Worm (Caenorhabditis elegans): ENCODE results near the gene far-7.

far-7 gene

DNA sequence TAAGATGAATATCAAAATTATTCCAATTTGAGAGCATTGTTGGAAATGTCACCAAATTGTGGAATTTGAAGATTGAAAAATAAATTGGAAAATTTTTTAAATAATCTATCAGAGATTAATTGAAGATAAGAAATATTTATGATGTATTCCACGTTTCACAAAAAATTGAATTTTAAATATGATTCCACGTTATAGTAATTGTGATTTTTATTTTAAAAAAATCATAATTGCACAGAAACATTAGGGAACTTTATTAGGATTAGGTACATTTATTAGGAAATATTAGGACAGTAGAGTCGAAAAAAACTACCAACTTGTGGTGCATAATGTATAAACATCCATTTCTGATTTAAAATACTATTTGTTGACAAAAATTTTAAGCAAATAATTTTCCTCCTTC is 25.0 kb upstream of the far-7 start, which contains the start of gene B0432.11:
B0432.11 (minus strand) TSS at position 101 of the 400 bp plus-strand sequence.
- no peak for TF ChIP-seq ZK546.5 (tag; optimal IDR thresholded peaks at IDR 0.05)
- no peak for TF ChIP-seq nhr-25 (tag; optimal IDR thresholded peaks at IDR 0.05)
- TF ChIP-seq nhr-12 (tag; optimal IDR thresholded peaks at IDR 0.05) = no peak
- no peak for TF ChIP-seq egl-27 (tag; optimal IDR thresholded peaks at IDR 0.05)
- TF ChIP-seq ceh-82 (tag; optimal IDR thresholded peaks at IDR 0.05) = no peak
- no peak for TF ChIP-seq ztf-11 (tag; optimal IDR thresholded peaks at IDR 0.05)
- no peak for TF ChIP-seq unc-62 (GFP tag; optimal IDR thresholded peaks at IDR 0.05)
- no peak for TF ChIP-seq nfya-1 (tag; optimal IDR thresholded peaks at IDR 0.05; ENCODE audit: insufficient read depth)
- no peak for TF ChIP-seq eor-1 (tag; optimal IDR thresholded peaks at IDR 0.05)
- no peak for TF ChIP-seq nhr-237 (tag; optimal IDR thresholded peaks at IDR 0.05)
- TF ChIP-seq nhr-67 (tag; optimal IDR thresholded peaks at IDR 0.05) = no peak
- no peak for TF ChIP-seq ztf-4 (tag; optimal IDR thresholded peaks at IDR 0.05)
- no peak for TF ChIP-seq nhr-76 (tag; optimal IDR thresholded peaks at IDR 0.05)
- TF ChIP-seq nhr-23 (tag; optimal IDR thresholded peaks at IDR 0.05) = no peak
- no peak for TF ChIP-seq snpc-4 (tag; optimal IDR thresholded peaks at IDR 0.05)
- no peak for TF ChIP-seq nhr-43 (tag; optimal IDR thresholded peaks at IDR 0.05; ENCODE audit: poor library complexity, severe bottlenecking)
- no peak for TF ChIP-seq daf-12 (tag; optimal IDR thresholded peaks at IDR 0.05)
- no peak for TF ChIP-seq jun-1 (tag; optimal IDR thresholded peaks at IDR 0.05)
- TF ChIP-seq ama-1 (optimal IDR thresholded peaks at IDR 0.05) = no peak

DNA sequence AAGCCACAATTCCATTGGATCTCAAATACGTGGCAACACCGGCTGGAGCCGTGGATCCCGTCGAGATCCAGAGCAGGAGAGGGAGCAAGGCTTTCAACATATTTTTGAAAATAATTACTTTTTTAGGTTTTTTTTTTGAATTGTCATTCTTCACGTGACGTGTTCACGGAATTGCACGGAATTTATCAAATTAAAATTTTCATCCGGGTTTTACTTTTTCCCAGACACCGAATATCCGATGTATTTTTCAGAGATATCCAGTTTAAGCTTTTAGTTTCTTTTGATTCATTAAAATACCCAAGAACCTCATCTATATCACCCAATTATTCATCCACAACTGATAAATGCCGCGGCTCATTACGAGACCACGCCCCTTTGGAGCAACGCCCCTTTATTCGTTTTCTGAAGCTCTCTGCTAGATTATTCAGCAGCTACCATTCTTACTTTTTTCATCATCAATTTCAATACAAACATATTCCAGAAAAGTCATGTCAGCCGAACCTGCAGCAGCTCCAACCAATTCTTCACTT is 22.6 kb upstream of the far-7 start, which contains the start of the genes clec-117 and B0432.1:
clec-117 (minus strand) TSS at position 101 of the 530 bp plus-strand sequence.
B0432.1 (plus strand) TSS at position 480 of the 530 bp plus-strand sequence.
- TF ChIP-seq nfya-1 (tag; optimal IDR thresholded peaks at IDR 0.05; ENCODE audit: insufficient read depth) (no peak), fkh-2 (tag; optimal IDR thresholded peaks at IDR 0.05) (no peak), ceh-9 (tag; optimal IDR thresholded peaks at IDR 0.05) (no peak), eor-1 (tag; optimal IDR thresholded peaks at IDR 0.05) (no peak), sea-2 (GFP tag; optimal IDR thresholded peaks at IDR 0.05) (no peak), mdl-1 (tag; optimal IDR thresholded peaks at IDR 0.05) (no peak), nhr-23 (tag; optimal IDR thresholded peaks at IDR 0.05) (no peak), nhr-28 (tag; optimal IDR thresholded peaks at IDR 0.05) (no peak), ztf-4 (tag; optimal IDR thresholded peaks at IDR 0.05) (no peak), hmg-11 (tag; optimal IDR thresholded peaks at IDR 0.05) (no peak)

DNA sequence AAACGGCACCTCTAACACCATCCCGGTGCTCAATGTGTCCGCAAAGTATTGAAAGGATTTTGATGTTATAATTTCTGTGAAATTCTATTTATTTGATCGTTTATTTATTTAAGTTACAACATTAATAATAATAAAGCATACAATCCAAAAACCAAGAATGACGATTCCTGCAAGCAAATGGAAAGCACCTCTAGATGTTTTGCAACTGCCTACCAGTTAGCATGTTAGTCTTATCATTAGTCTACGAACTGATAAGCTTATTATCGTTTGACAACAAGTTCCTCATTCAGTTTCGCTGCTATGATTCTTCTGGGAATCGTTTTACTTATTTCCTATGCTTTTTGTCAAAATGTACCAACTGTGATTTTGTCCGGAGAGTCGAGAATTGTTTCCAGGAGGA is 19.9 kb upstream of the far-7 start, which contains the start of gene K01A2.6:
K01A2.6 (plus strand) TSS at position 301 of the 400 bp plus-strand sequence.
- TF ChIP-seq fkh-2 (tag; optimal IDR thresholded peaks at IDR 0.05) (no peak), nhr-25 (tag; optimal IDR thresholded peaks at IDR 0.05) (no peak), ceh-9 (tag; optimal IDR thresholded peaks at IDR 0.05) (no peak), ceh-82 (tag; optimal IDR thresholded peaks at IDR 0.05) (no peak), hmg-11 (tag; optimal IDR thresholded peaks at IDR 0.05) (no peak), nhr-76 (tag; optimal IDR thresholded peaks at IDR 0.05) (no peak), nhr-28 (tag; optimal IDR thresholded peaks at IDR 0.05) (no peak), zag-1 (tag; optimal IDR thresholded peaks at IDR 0.05) (no peak), unc-39 (tag; optimal IDR thresholded peaks at IDR 0.05) (no peak), jun-1 (tag; optimal IDR thresholded peaks at IDR 0.05) (no peak), ceh-28 (tag; optimal IDR thresholded peaks at IDR 0.05) (no peak), egl-5 (tag; optimal IDR thresholded peaks at IDR 0.05) (no peak), nhr-77 (tag; optimal IDR thresholded peaks at IDR 0.05) (no peak), unc-62 (GFP tag; optimal IDR thresholded peaks at IDR 0.05) (no peak), lin-15B (tag; optimal IDR thresholded peaks at IDR 0.05) (no peak)

DNA sequence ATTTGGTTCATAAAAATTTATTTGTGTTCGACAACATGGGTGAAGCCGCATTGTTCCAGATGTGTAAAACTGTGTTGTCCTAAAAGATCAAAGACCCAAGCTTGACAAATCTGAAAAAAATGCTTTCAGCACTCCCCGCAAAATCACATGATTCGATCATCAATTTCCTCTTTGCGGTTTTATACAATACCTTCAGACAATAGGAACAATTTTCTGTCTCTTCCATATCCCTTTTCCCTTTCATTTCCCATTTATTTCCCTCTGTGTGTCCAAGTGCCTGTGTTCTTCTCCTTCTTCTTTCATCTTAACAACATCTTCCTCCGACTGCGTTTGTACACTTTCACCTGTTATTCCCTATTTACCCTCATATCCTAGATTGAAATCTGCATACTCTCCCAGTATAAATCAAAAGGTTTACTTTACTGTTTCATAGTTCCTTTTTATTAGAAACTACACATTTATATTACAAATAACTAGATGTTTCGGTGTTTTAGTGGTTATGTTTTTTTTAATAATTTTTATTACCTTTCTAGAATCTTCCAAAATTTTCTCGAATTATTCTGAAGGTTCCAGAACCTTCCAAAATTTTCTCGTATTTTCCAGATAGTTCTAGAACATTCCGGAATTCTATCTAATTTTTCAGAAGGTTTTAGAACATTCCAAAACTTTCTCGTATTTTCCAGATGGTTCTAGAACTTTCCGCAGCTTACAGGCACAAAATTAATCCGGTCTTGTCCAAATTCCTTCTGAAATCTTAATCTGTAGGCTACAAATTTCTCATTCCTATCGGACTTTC is 18.4 kb upstream of the far-7 start, which contains the start of gene K01A2.5:
K01A2.5 (plus strand) TSS at position 297 of the 796 bp plus-strand sequence.
- no peak for TF ChIP-seq snpc-4 (tag; optimal IDR thresholded peaks at IDR 0.05)
- no peak for TF ChIP-seq jun-1 (tag; optimal IDR thresholded peaks at IDR 0.05)
- no peak for TF ChIP-seq pqm-1 (tag; optimal IDR thresholded peaks at IDR 0.05)
- TF ChIP-seq ama-1 (optimal IDR thresholded peaks at IDR 0.05) = no peak
- peak; percentile 86 for TF ChIP-seq nhr-23 (tag; optimal IDR thresholded peaks at IDR 0.05)
- TF ChIP-seq unc-39 (tag; optimal IDR thresholded peaks at IDR 0.05) = no peak
- TF ChIP-seq R02D3.7 (tag; optimal IDR thresholded peaks at IDR 0.05) = no peak
- TF ChIP-seq nhr-67 (tag; optimal IDR thresholded peaks at IDR 0.05) = no peak
- TF ChIP-seq ceh-82 (tag; optimal IDR thresholded peaks at IDR 0.05) = no peak
- TF ChIP-seq eor-1 (tag; optimal IDR thresholded peaks at IDR 0.05) = no peak
- TF ChIP-seq nhr-25 (tag; optimal IDR thresholded peaks at IDR 0.05) = peak; percentile 70

Data from whole organism, L3 larva.